Fruit fly (Drosophila melanogaster) whole organism, prepupa: ENCODE measurements around the gene CG32073.
A peak's percentile ranks its signal among the peaks of the same experiment; 100 is the strongest.

Experiments
- Blimp-1 ChIP-seq: fragments of 200-800 bp; sonication (Bioruptor generic); optimal IDR thresholded peaks from 3 replicates; lab custom pipeline; 2017; ENCODE audit warnings: missing biosample characterization, missing genetic modification characterization, mild to moderate bottlenecking, moderate library complexity, missing genetic modification reagents
- CG10669 ChIP-seq: fragments of 200-800 bp; sonication (Bioruptor generic); optimal IDR thresholded peaks from 3 replicates; lab custom pipeline; 2018; ENCODE audit warnings: missing biosample characterization, mild to moderate bottlenecking, missing genetic modification characterization, moderate library complexity
- CG11294 ChIP-seq: fragments of 200-800 bp; sonication (Bioruptor generic); IDR thresholded peaks from 2 replicates; pipeline ENCODE4 v1.3.6; 2022; ENCODE audit warnings: missing biosample characterization, missing genetic modification characterization
- CG11762 ChIP-seq: fragments of 200-800 bp; sonication (Bioruptor generic); optimal IDR thresholded peaks from 3 replicates; lab custom pipeline; 2016; ENCODE audit warnings: missing biosample characterization, missing genetic modification characterization; ENCODE audit not compliant: insufficient read depth
- CG15336 ChIP-seq: fragments of 200-800 bp; sonication (Bioruptor generic); IDR thresholded peaks from 2 replicates; pipeline ENCODE4 v1.3.6; 2022; ENCODE audit warnings: missing biosample characterization, missing genetic modification characterization
- CG1621 ChIP-seq: fragments of 200-800 bp; sonication (Bioruptor generic); optimal IDR thresholded peaks from 3 replicates; lab custom pipeline; 2018; ENCODE audit warnings: missing biosample characterization, mild to moderate bottlenecking, missing genetic modification characterization
- CG3032 ChIP-seq: fragments of 200-800 bp; optimal IDR thresholded peaks from 2 replicates; lab custom pipeline; 2019; ENCODE audit warnings: missing biosample characterization, mild to moderate bottlenecking, missing genetic modification characterization, moderate library complexity
- CG31627 ChIP-seq: fragments of 200-800 bp; sonication (Bioruptor generic); optimal IDR thresholded peaks from 3 replicates; lab custom pipeline; 2016; ENCODE audit warnings: missing biosample characterization, missing genetic modification characterization
- CG32006 ChIP-seq: fragments of 200-800 bp; sonication (Bioruptor generic); optimal IDR thresholded peaks from 3 replicates; lab custom pipeline; 2017; ENCODE audit warnings: missing biosample characterization, mild to moderate bottlenecking, missing genetic modification characterization
- CG3919 ChIP-seq: fragments of 200-800 bp; sonication (Bioruptor generic); optimal IDR thresholded peaks from 3 replicates; lab custom pipeline; 2016; ENCODE audit warnings: missing biosample characterization, missing genetic modification characterization
- CG4318 ChIP-seq: fragments of 200-800 bp; sonication (Bioruptor generic); optimal IDR thresholded peaks from 3 replicates; lab custom pipeline; 2017; ENCODE audit warnings: missing biosample characterization, mild to moderate bottlenecking, missing genetic modification characterization
- CG8119 ChIP-seq: fragments of 200-800 bp; sonication (Bioruptor generic); IDR thresholded peaks from 3 replicates; pipeline ENCODE4 v1.3.6; 2022; ENCODE audit warnings: missing biosample characterization, missing genetic modification characterization
- CG8319 ChIP-seq: fragments of 200-800 bp; sonication (Bioruptor generic); optimal IDR thresholded peaks from 3 replicates; lab custom pipeline; 2016; ENCODE audit warnings: missing biosample characterization, missing genetic modification characterization
- CG8632 ChIP-seq: fragments of 200-800 bp; sonication (Bioruptor generic); optimal IDR thresholded peaks from 3 replicates; lab custom pipeline; 2016; ENCODE audit warnings: missing biosample characterization, missing genetic modification characterization
- CG9139 ChIP-seq: fragments of 200-800 bp; sonication (Bioruptor generic); optimal IDR thresholded peaks from 3 replicates; lab custom pipeline; 2017; ENCODE audit warnings: missing biosample characterization, mild to moderate bottlenecking, missing genetic modification characterization
- Eip75B ChIP-seq: fragments of 200-800 bp; sonication (Bioruptor generic); optimal IDR thresholded peaks from 3 replicates; lab custom pipeline; 2016; ENCODE audit warnings: missing biosample characterization, missing genetic modification characterization
- Eip78C ChIP-seq: fragments of 200-800 bp; sonication (Bioruptor generic); peaks from one replicate; lab custom pipeline; 2016; ENCODE audit warnings: missing biosample characterization, missing genetic modification characterization
- Eip93F ChIP-seq: fragments of 200-800 bp; sonication (Bioruptor generic); optimal IDR thresholded peaks from 2 replicates; lab custom pipeline; 2016; ENCODE audit warnings: missing biosample characterization, mild to moderate bottlenecking, missing genetic modification characterization
- Ets96B ChIP-seq: fragments of 200-800 bp; optimal IDR thresholded peaks from 2 replicates; lab custom pipeline; 2019; ENCODE audit warnings: missing biosample characterization, mild to moderate bottlenecking, missing genetic modification characterization, moderate library complexity
- Hr39 ChIP-seq: fragments of 200-800 bp; sonication (Bioruptor generic); optimal IDR thresholded peaks from 2 replicates; lab custom pipeline; 2016; ENCODE audit warnings: missing biosample characterization, missing genetic modification characterization
- OdsH ChIP-seq: fragments of 200-800 bp; sonication (Bioruptor generic); optimal IDR thresholded peaks from 3 replicates; lab custom pipeline; 2016; ENCODE audit warnings: missing biosample characterization, missing genetic modification characterization
- Sox102F ChIP-seq: fragments of 200-800 bp; sonication (Bioruptor generic); optimal IDR thresholded peaks from 2 replicates; lab custom pipeline; 2016; ENCODE audit warnings: missing biosample characterization, mild to moderate bottlenecking, missing genetic modification characterization
- Sox14 ChIP-seq: fragments of 200-800 bp; sonication (Bioruptor generic); optimal IDR thresholded peaks from 3 replicates; lab custom pipeline; 2016; ENCODE audit warnings: missing biosample characterization, missing genetic modification characterization
- achi ChIP-seq: fragments of 200-800 bp; sonication (Bioruptor generic); optimal IDR thresholded peaks from 3 replicates; lab custom pipeline; 2016; ENCODE audit warnings: missing biosample characterization, missing genetic modification characterization
- acj6 ChIP-seq: fragments of 200-800 bp; sonication (Bioruptor generic); optimal IDR thresholded peaks from 3 replicates; lab custom pipeline; 2016; ENCODE audit warnings: missing biosample characterization, missing genetic modification characterization
- cyc ChIP-seq: fragments of 200-800 bp; sonication (Bioruptor generic); optimal IDR thresholded peaks from 3 replicates; lab custom pipeline; 2016; ENCODE audit warnings: missing biosample characterization, missing genetic modification characterization
- dac ChIP-seq: fragments of 200-800 bp; sonication (Bioruptor generic); optimal IDR thresholded peaks from 2 replicates; lab custom pipeline; 2017; ENCODE audit warnings: missing biosample characterization, mild to moderate bottlenecking, missing genetic modification characterization
- dsx ChIP-seq: fragments of 200-800 bp; optimal IDR thresholded peaks from 3 replicates; lab custom pipeline; 2019; ENCODE audit warnings: missing biosample characterization, mild to moderate bottlenecking, missing genetic modification characterization, moderate library complexity; ENCODE audit not compliant: poor library complexity, severe bottlenecking
- esn ChIP-seq: fragments of 200-800 bp; sonication (Bioruptor generic); optimal IDR thresholded peaks from 2 replicates; lab custom pipeline; 2016; ENCODE audit warnings: missing biosample characterization, mild to moderate bottlenecking, missing genetic modification characterization, moderate library complexity
- fd59A ChIP-seq: fragments of 200-800 bp; sonication (Bioruptor generic); optimal IDR thresholded peaks from 2 replicates; lab custom pipeline; 2017; ENCODE audit warnings: missing biosample characterization, mild to moderate bottlenecking, missing genetic modification characterization, missing genetic modification reagents
- fkh ChIP-seq: fragments of 200-800 bp; sonication (Bioruptor generic); optimal IDR thresholded peaks from 3 replicates; lab custom pipeline; 2017; ENCODE audit warnings: missing biosample characterization, mild to moderate bottlenecking, missing genetic modification characterization, moderate library complexity
- lz ChIP-seq: fragments of 200-800 bp; sonication (Bioruptor generic); optimal IDR thresholded peaks from 3 replicates; lab custom pipeline; 2016; ENCODE audit warnings: missing biosample characterization, missing genetic modification characterization
- net ChIP-seq: fragments of 200-800 bp; sonication (Bioruptor generic); optimal IDR thresholded peaks from 3 replicates; lab custom pipeline; 2016; ENCODE audit warnings: missing biosample characterization, missing genetic modification characterization
- topi ChIP-seq: fragments of 200-800 bp; sonication (Bioruptor generic); optimal IDR thresholded peaks from 3 replicates; lab custom pipeline; 2016; ENCODE audit warnings: missing biosample characterization, missing genetic modification characterization

Gene CG32073

dm6 chr3L:11113198-11114197, 6.1 kb upstream of the CG32073 start, which contains the start of gene Sod1 (continued):
- peak; percentile 88 for TF ChIP-seq CG9139
- no peak for TF ChIP-seq cyc (GFP tag; lab: Kevin White, UChicago)
- TF ChIP-seq Blimp-1 (GFP tag; lab: Kevin White, UChicago) = peak; percentile 40
- TF ChIP-seq Eip93F (GFP tag; lab: Kevin White, UChicago) = peak; percentile 5
- no peak for TF ChIP-seq acj6 (GFP tag; lab: Kevin White, UChicago)
- TF ChIP-seq dac (GFP tag; lab: Kevin White, UChicago) = no peak
- TF ChIP-seq CG1621 (tag; lab: Kevin White, UChicago) = peak; percentile 61
- TF ChIP-seq dsx (GFP tag; lab: Kevin White, UChicago) = peak; percentile 58
- peak; percentile 3 for TF ChIP-seq CG31627 (GFP tag; lab: Kevin White, UChicago)
- peak; percentile 19 for TF ChIP-seq fkh (GFP tag; lab: Kevin White, UChicago)
- peak; percentile 34 for TF ChIP-seq CG11762
- no peak for TF ChIP-seq CG4318 (GFP tag; lab: Kevin White, UChicago)
- peak; percentile 48; the same call in 1 of the 2 replicates for TF ChIP-seq CG15336
- TF ChIP-seq CG8119 (GFP tag; lab: Robert Waterston, UW) = no peak; the same call in 2 of the 3 replicates

- no peak for TF ChIP-seq CG8632 (GFP tag; lab: Kevin White, UChicago)
- TF ChIP-seq CG1621 (tag; lab: Kevin White, UChicago) = no peak
- no peak for TF ChIP-seq CG8119 (GFP tag; lab: Robert Waterston, UW)
- TF ChIP-seq lz (GFP tag; lab: Kevin White, UChicago) = no peak
- no peak for TF ChIP-seq CG11762
- no peak for TF ChIP-seq OdsH (GFP tag; lab: Kevin White, UChicago)
- TF ChIP-seq dsx (GFP tag; lab: Kevin White, UChicago) = no peak
- no peak for TF ChIP-seq topi (GFP tag; lab: Kevin White, UChicago)
- no peak for TF ChIP-seq Sox102F (GFP tag; lab: Kevin White, UChicago)
- no peak for TF ChIP-seq esn (GFP tag; lab: Kevin White, UChicago)
- no peak for TF ChIP-seq CG3032
- TF ChIP-seq Eip78C = no peak
- TF ChIP-seq Hr39 = no peak
- no peak for TF ChIP-seq CG31627 (GFP tag; lab: Kevin White, UChicago)
- no peak for TF ChIP-seq CG11294 (GFP tag; lab: Robert Waterston, UW)
- TF ChIP-seq fd59A (GFP tag; lab: Kevin White, UChicago) = no peak
- TF ChIP-seq CG10669 (GFP tag; lab: Kevin White, UChicago) = no peak
- TF ChIP-seq CG3919 (GFP tag; lab: Kevin White, UChicago) = no peak
Measured at dm6 chr3L:11112427-11112826, 5.0 kb upstream of the CG32073 start.

- TF ChIP-seq Ets96B (tag; lab: Kevin White, UChicago) = no peak
- no peak for TF ChIP-seq CG32006 (GFP tag; lab: Kevin White, UChicago)
- no peak for TF ChIP-seq CG31627 (GFP tag; lab: Kevin White, UChicago)
- TF ChIP-seq CG8319 = no peak
- TF ChIP-seq Eip75B (GFP tag; lab: Kevin White, UChicago) = no peak
- TF ChIP-seq net (GFP tag; lab: Kevin White, UChicago) = no peak
- peak; percentile 6 for TF ChIP-seq Sox14
- no peak for TF ChIP-seq achi
- TF ChIP-seq, all 60 proteins: peak for 1
Measured at dm6 chr3L:11109454-11109853, 2.1 kb upstream of the CG32073 start, which contains the start of the genes CG34012 and emei. Gene CG34012, minus strand, starts transcription at chr3L:11109505. Gene emei, plus strand, starts transcription at chr3L:11109690.
